Worm (Caenorhabditis elegans): ENCODE results near the gene C15H7.3.
A peak's percentile ranks its signal among the peaks of the same experiment; 100 is the strongest.

The C15H7.3 gene

ce11 chrIII:9629855-9630254 is 21.9 kb downstream of the C15H7.3 start, which contains the start of gene rpac-19:
Gene rpac-19 (minus strand): TSS chrIII:9629885.
- TF ChIP-seq zip-4 (GFP tag; optimal IDR thresholded peaks at IDR 0.05), result peak; percentile 31
- TF ChIP-seq jun-1 (tag; optimal IDR thresholded peaks at IDR 0.05), result no peak
- TF ChIP-seq ceh-8 (GFP tag; optimal IDR thresholded peaks at IDR 0.05), result no peak
- no peak for TF ChIP-seq ceh-88 (GFP tag; IDR thresholded peaks at IDR 0.05)
- no peak for TF ChIP-seq pag-3 (tag; optimal IDR thresholded peaks at IDR 0.05; ENCODE audit: borderline replicate concordance, insufficient read depth)
- TF ChIP-seq dsc-1 (tag; optimal IDR thresholded peaks at IDR 0.05), result peak; percentile 63
- no peak for TF ChIP-seq grh-1 (GFP tag; IDR thresholded peaks at IDR 0.05)
- peak; percentile 4 for TF ChIP-seq lin-39 (tag; optimal IDR thresholded peaks at IDR 0.05)
- peak; percentile 64 to 72 (median 72) for TF ChIP-seq dpl-1 (GFP tag; optimal IDR thresholded peaks at IDR 0.05)
- peak; percentile 55 for TF ChIP-seq tbx-2 (tag; optimal IDR thresholded peaks at IDR 0.05)
- peak in 1 of 2 experiments; percentile 14 for TF ChIP-seq mdl-1 (tag; optimal IDR thresholded peaks at IDR 0.05)
- no peak for TF ChIP-seq hlh-17 (GFP tag; optimal IDR thresholded peaks at IDR 0.05; ENCODE audit: borderline replicate concordance)
- peak; percentile 10 to 18 (median 14) for TF ChIP-seq ceh-82 (tag; optimal IDR thresholded peaks at IDR 0.05)
- TF ChIP-seq snpc-4 (tag; optimal IDR thresholded peaks at IDR 0.05), result peak; percentile 39
- TF ChIP-seq lin-14 (GFP tag; optimal IDR thresholded peaks at IDR 0.05), result peak; percentile 41
- peak in 1 of 2 experiments; percentile 45 for TF ChIP-seq ztf-11 (tag; optimal IDR thresholded peaks at IDR 0.05)
- peak; percentile 46 for TF ChIP-seq ztf-4 (tag; optimal IDR thresholded peaks at IDR 0.05)
- TF ChIP-seq nhr-19 (GFP tag; conservative IDR thresholded peaks at IDR 0.05), result peak; percentile 42
- peak; percentile 56 for TF ChIP-seq C16A3.4 (tag; optimal IDR thresholded peaks at IDR 0.05)
- peak; percentile 56 for TF ChIP-seq lin-13 (GFP tag; optimal IDR thresholded peaks at IDR 0.05)
- no peak for TF ChIP-seq hpl-2 (GFP tag; optimal IDR thresholded peaks at IDR 0.05)
- peak; percentile 70 for TF ChIP-seq unc-130 (tag; optimal IDR thresholded peaks at IDR 0.05)
- TF ChIP-seq mep-1 (tag; optimal IDR thresholded peaks at IDR 0.05), result peak; percentile 70
- TF ChIP-seq fkh-10 (GFP tag; optimal IDR thresholded peaks at IDR 0.05), result no peak
- no peak for TF ChIP-seq irx-1 (tag; optimal IDR thresholded peaks at IDR 0.05)
- peak; percentile 24 for TF ChIP-seq aly-2 (tag; optimal IDR thresholded peaks at IDR 0.05)
- TF ChIP-seq nhr-71 (tag; optimal IDR thresholded peaks at IDR 0.05), result peak; percentile 76
- peak; percentile 81 for TF ChIP-seq nhr-90 (tag; optimal IDR thresholded peaks at IDR 0.05; ENCODE audit: poor library complexity)
- peak; percentile 50 to 69 for TF ChIP-seq lin-35 (GFP tag; optimal IDR thresholded peaks at IDR 0.05)
- TF ChIP-seq ceh-90 (tag; optimal IDR thresholded peaks at IDR 0.05), result peak; percentile 26
- TF ChIP-seq egl-13 (tag; optimal IDR thresholded peaks at IDR 0.05), result peak; percentile 27
- peak; percentile 47 for TF ChIP-seq nhr-20 (tag; optimal IDR thresholded peaks at IDR 0.05)
- TF ChIP-seq blmp-1 (tag; optimal IDR thresholded peaks at IDR 0.05), result peak; percentile 72
- peak; percentile 68 for TF ChIP-seq rnt-1 (tag; optimal IDR thresholded peaks at IDR 0.05)
- peak; percentile 30 for TF ChIP-seq pax-3 (tag; optimal IDR thresholded peaks at IDR 0.05)
- no peak for TF ChIP-seq nhr-77 (tag; optimal IDR thresholded peaks at IDR 0.05)
- peak; percentile 71 for TF ChIP-seq snu-23 (GFP tag; optimal IDR thresholded peaks at IDR 0.05)
- peak; percentile 67 for TF ChIP-seq swsn-7 (tag; optimal IDR thresholded peaks at IDR 0.05)
- peak; percentile 22 for TF ChIP-seq elt-2 (tag; optimal IDR thresholded peaks at IDR 0.05)
- no peak for TF ChIP-seq unc-30 (tag; optimal IDR thresholded peaks at IDR 0.05)
- TF ChIP-seq unc-86 (tag; optimal IDR thresholded peaks at IDR 0.05), result peak; percentile 40
- peak; percentile 28 for TF ChIP-seq F16B12.6 (tag; optimal IDR thresholded peaks at IDR 0.05)
- TF ChIP-seq nhr-47 (tag; optimal IDR thresholded peaks at IDR 0.05), result peak; percentile 77
- TF ChIP-seq fkh-8 (tag; optimal IDR thresholded peaks at IDR 0.05), result peak; percentile 2
- peak; percentile 62 to 66 for TF ChIP-seq lsy-2 (tag; optimal IDR thresholded peaks at IDR 0.05)
- peak; percentile 51 for TF ChIP-seq xbp-1 (tag; optimal IDR thresholded peaks at IDR 0.05)
- TF ChIP-seq efl-1 (optimal IDR thresholded peaks at IDR 0.05), result peak; percentile 48 to 70
- TF ChIP-seq efl-1 (GFP tag; optimal IDR thresholded peaks at IDR 0.05 in 1 of 2), result peak; percentile 63 to 98
- peak; percentile 37 for TF ChIP-seq lir-3 (tag; optimal IDR thresholded peaks at IDR 0.05; ENCODE audit: poor library complexity)
- TF ChIP-seq skn-1 (tag; optimal IDR thresholded peaks at IDR 0.05), result peak; percentile 70
- TF ChIP-seq ama-1 (optimal IDR thresholded peaks at IDR 0.05), result peak; percentile 87

Data from whole organism, L1 larva.